Worm (Caenorhabditis elegans): ENCODE measurements around the gene spp-3.

DNA sequence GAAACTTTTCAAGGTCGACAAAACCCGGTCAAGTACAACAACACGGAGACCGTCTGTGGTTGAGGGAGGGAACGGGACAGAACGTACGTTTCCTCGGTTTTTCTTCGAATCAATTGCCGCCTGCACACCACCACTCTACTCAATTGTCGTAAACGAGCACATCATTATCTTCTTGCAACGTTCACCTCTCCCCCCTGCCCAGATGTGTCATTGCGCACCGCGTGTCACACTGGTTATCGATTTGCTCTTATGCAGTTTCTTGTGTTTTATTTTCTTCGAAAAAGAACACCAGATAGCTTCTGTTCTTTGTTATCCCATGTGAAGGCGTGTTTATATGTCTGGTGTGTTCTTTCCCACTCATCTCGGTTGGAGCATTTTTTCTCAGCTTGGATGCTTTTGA is 25.6 kb downstream of the spp-3 start:
- TF ChIP-seq blmp-1 (tag; optimal IDR thresholded peaks at IDR 0.05) = no peak
- no peak for TF ChIP-seq nhr-76 (tag; optimal IDR thresholded peaks at IDR 0.05)
